Worm (Caenorhabditis elegans): ENCODE measurements around the gene ncs-1.

- no peak for TF ChIP-seq ces-1 (GFP tag; optimal IDR thresholded peaks at IDR 0.05)
- TF ChIP-seq elt-1 (tag; optimal IDR thresholded peaks at IDR 0.05; ENCODE audit: borderline replicate concordance, insufficient read depth): no peak
- TF ChIP-seq zip-8 (tag; optimal IDR thresholded peaks at IDR 0.05): no peak
- no peak for TF ChIP-seq ham-2 (GFP tag; optimal IDR thresholded peaks at IDR 0.05)
- no peak for TF ChIP-seq nhr-2 (tag; optimal IDR thresholded peaks at IDR 0.05)
- TF ChIP-seq drap-1 (GFP tag; optimal IDR thresholded peaks at IDR 0.05): no peak
- no peak for TF ChIP-seq lsy-2 (tag; optimal IDR thresholded peaks at IDR 0.05)
Observed at ce11 chrX:963171-963570, at the start of gene ncs-1.

Measured in whole organism, mixed stage, embryonic.